Fruit fly (Drosophila melanogaster) whole organism, wandering third instar larva: ENCODE results near the gene Lgr1.

Source experiments
- CG32264 ChIP-seq: fragments of 200-800 bp; sonication (Bioruptor generic); optimal IDR thresholded peaks from 2 replicates; lab custom pipeline; 2016; ENCODE audit warnings: missing biosample characterization, missing genetic modification characterization
- CrebA ChIP-seq: fragments of 200-800 bp; sonication (Bioruptor generic); optimal IDR thresholded peaks from 2 replicates; lab custom pipeline; 2016; ENCODE audit warnings: missing biosample characterization, mild to moderate bottlenecking, missing genetic modification characterization, borderline replicate concordance
- Dfd ChIP-seq: fragments of >200 bp; optimal IDR thresholded peaks from 2 replicates; lab custom pipeline; 2017; ENCODE audit warnings: missing biosample characterization, missing genetic modification characterization
- Dif ChIP-seq: fragments of 200-275, 200-300 bp; sonication (Bioruptor generic); optimal IDR thresholded peaks from 2 replicates; lab custom pipeline; 2018; ENCODE audit warnings: missing biosample characterization, missing genetic modification characterization; ENCODE audit not compliant: partially characterized antibody
- HLH106 ChIP-seq: fragments of 200-800 bp; optimal IDR thresholded peaks from 3 replicates; lab custom pipeline; 2019; ENCODE audit warnings: missing biosample characterization, mild to moderate bottlenecking, missing genetic modification characterization, moderate library complexity
- Hnf4 ChIP-seq: fragments of 200-800 bp; sonication (Bioruptor generic); optimal IDR thresholded peaks from 2 replicates; lab custom pipeline; 2016; ENCODE audit warnings: missing biosample characterization, mild to moderate bottlenecking, missing genetic modification characterization
- Hr78 ChIP-seq: fragments of >200 bp; optimal IDR thresholded peaks from 2 replicates; lab custom pipeline; 2017; ENCODE audit warnings: missing biosample characterization, missing genetic modification characterization
- Hr83 ChIP-seq: fragments of 200-300 bp; sonication (Bioruptor generic); optimal IDR thresholded peaks from 2 replicates; lab custom pipeline; 2016; ENCODE audit warnings: missing biosample characterization, mild to moderate bottlenecking, missing genetic modification characterization, moderate library complexity; ENCODE audit not compliant: poor library complexity, severe bottlenecking
- Jra ChIP-seq: sonication (Bioruptor generic); optimal IDR thresholded peaks from 2 replicates; lab custom pipeline; 2016; ENCODE audit warnings: missing biosample characterization, missing genetic modification characterization
- Mio ChIP-seq: sonication (Bioruptor generic); optimal IDR thresholded peaks from 2 replicates; lab custom pipeline; 2016; ENCODE audit warnings: missing biosample characterization, missing genetic modification characterization
- Myc ChIP-seq: fragments of >200 bp; optimal IDR thresholded peaks from 2 replicates; lab custom pipeline; 2017
- N ChIP-seq: fragments of >200 bp; optimal IDR thresholded peaks from 2 replicates; lab custom pipeline; 2018; ENCODE audit warnings: missing biosample characterization, missing external identifiers, missing genetic modification characterization
- OdsH ChIP-seq: fragments of 200-800 bp; sonication (Bioruptor generic); optimal IDR thresholded peaks from 2 replicates; lab custom pipeline; 2016; ENCODE audit warnings: missing biosample characterization, mild to moderate bottlenecking, missing genetic modification characterization
- Rel ChIP-seq, 2 experiments: fragments of 200-800 bp; sonication (Bioruptor generic) in 1 of 2; optimal IDR thresholded peaks; 2 replicates in 1 of 2; 3 replicates in 1 of 2; lab custom pipeline; 2016 to 2019; ENCODE audit warnings: mild to moderate bottlenecking in 2 of 2, missing biosample characterization in 2 of 2, missing genetic modification characterization in 2 of 2, moderate library complexity in 1 of 2
- Sp1 ChIP-seq: fragments of 200-800 bp; sonication (Bioruptor generic); optimal IDR thresholded peaks from 3 replicates; lab custom pipeline; 2019; ENCODE audit warnings: missing biosample characterization, mild to moderate bottlenecking, missing genetic modification characterization, moderate library complexity
- Vsx2 ChIP-seq: fragments of 200-300, 225-300 bp; sonication (Bioruptor generic); optimal IDR thresholded peaks from 2 replicates; lab custom pipeline; 2018; ENCODE audit warnings: missing biosample characterization, missing genetic modification characterization; ENCODE audit not compliant: partially characterized antibody
- br ChIP-seq: fragments of 200-800 bp; sonication (Bioruptor generic); optimal IDR thresholded peaks from 2 replicates; lab custom pipeline; 2016; ENCODE audit warnings: missing biosample characterization, missing genetic modification characterization
- brk ChIP-seq: fragments of 200-800 bp; sonication (Bioruptor generic); optimal IDR thresholded peaks from 2 replicates; lab custom pipeline; 2016; ENCODE audit warnings: missing biosample characterization, mild to moderate bottlenecking, missing genetic modification characterization
- dl ChIP-seq, 2 experiments: fragments of 175-275, 200-275 bp in 1 of 2; fragments of 200-275 bp in 1 of 2; sonication (Bioruptor generic); optimal IDR thresholded peaks; lab custom pipeline; 2018; ENCODE audit warnings: mild to moderate bottlenecking in 2 of 2, missing biosample characterization in 2 of 2, missing genetic modification characterization in 2 of 2, moderate library complexity in 2 of 2; ENCODE audit not compliant: partially characterized antibody in 2 of 2, insufficient read depth in 1 of 2
- dmrt93B ChIP-seq: fragments of 200-800 bp; sonication (Bioruptor generic); optimal IDR thresholded peaks from 2 replicates; lab custom pipeline; 2018; ENCODE audit warnings: missing biosample characterization, mild to moderate bottlenecking, missing genetic modification characterization
- dsf ChIP-seq: sonication (Bioruptor generic); optimal IDR thresholded peaks from 2 replicates; lab custom pipeline; 2016; ENCODE audit warnings: missing biosample characterization, missing genetic modification characterization, borderline replicate concordance
- ey ChIP-seq: fragments of 200-800 bp; sonication (Bioruptor generic); optimal IDR thresholded peaks from 2 replicates; lab custom pipeline; 2016; ENCODE audit warnings: missing biosample characterization, missing genetic modification characterization
- foxo ChIP-seq, 2 experiments: fragments of 200-800 bp; sonication (Bioruptor generic); optimal IDR thresholded peaks; 2 replicates in 1 of 2; 3 replicates in 1 of 2; lab custom pipeline; 2016 to 2017; ENCODE audit warnings: missing biosample characterization in 2 of 2, missing genetic modification characterization in 2 of 2
- fru ChIP-seq: fragments of 200-800 bp; sonication (Bioruptor generic); optimal IDR thresholded peaks from 3 replicates; lab custom pipeline; 2016; ENCODE audit warnings: missing biosample characterization, mild to moderate bottlenecking, missing genetic modification characterization
- h ChIP-seq: fragments of 200-800 bp; sonication (Bioruptor generic); optimal IDR thresholded peaks from 3 replicates; lab custom pipeline; 2016; ENCODE audit warnings: missing biosample characterization, mild to moderate bottlenecking, missing genetic modification characterization
- jim ChIP-seq: fragments of 175-275, 200-325 bp; sonication (Bioruptor generic); optimal IDR thresholded peaks from 2 replicates; lab custom pipeline; 2016; ENCODE audit warnings: missing biosample characterization, mild to moderate bottlenecking, missing genetic modification characterization
- lola ChIP-seq: fragments of >200 bp; optimal IDR thresholded peaks from 2 replicates; lab custom pipeline; 2017; ENCODE audit warnings: missing biosample characterization, missing genetic modification characterization
- pan ChIP-seq: fragments of >200 bp; optimal IDR thresholded peaks from 2 replicates; lab custom pipeline; 2017
- psq ChIP-seq: fragments of 200-800 bp; sonication (Bioruptor generic); optimal IDR thresholded peaks from 3 replicates; lab custom pipeline; 2017; ENCODE audit warnings: missing biosample characterization, mild to moderate bottlenecking, missing genetic modification characterization, moderate library complexity
- rgr ChIP-seq: fragments of 200-800 bp; sonication (Bioruptor generic); optimal IDR thresholded peaks from 3 replicates; lab custom pipeline; 2016; ENCODE audit warnings: missing biosample characterization, mild to moderate bottlenecking, missing genetic modification characterization
- sage ChIP-seq: fragments of 200-800 bp; sonication (Bioruptor generic); optimal IDR thresholded peaks from 2 replicates; lab custom pipeline; 2016; ENCODE audit warnings: missing biosample characterization, mild to moderate bottlenecking, missing genetic modification characterization
- sv ChIP-seq: fragments of 200-800 bp; sonication (Bioruptor generic); optimal IDR thresholded peaks from 3 replicates; lab custom pipeline; 2016; ENCODE audit warnings: missing biosample characterization, missing genetic modification characterization
- tai ChIP-seq: sonication (Bioruptor generic); optimal IDR thresholded peaks from 2 replicates; lab custom pipeline; 2016; ENCODE audit warnings: missing biosample characterization, missing genetic modification characterization
- usp ChIP-seq: fragments of >200 bp; optimal IDR thresholded peaks from 2 replicates; lab custom pipeline; 2017; ENCODE audit warnings: missing biosample characterization, missing genetic modification characterization
- woc ChIP-seq: sonication (Bioruptor generic); optimal IDR thresholded peaks from 2 replicates; lab custom pipeline; 2016; ENCODE audit warnings: missing biosample characterization, mild to moderate bottlenecking, missing genetic modification characterization

The Lgr1 gene

dm6 chr3R:17680268-17680638 lies 45.3 kb upstream of the Lgr1 start:
- TF ChIP-seq psq (GFP tag; lab: Kevin White, UChicago), result no peak
- peak in 1 of 2 experiments; percentile 8 for TF ChIP-seq dl (GFP tag; optimal IDR thresholded peaks at IDR 0.05; lab: Kevin White, UChicago; ENCODE audit: insufficient read depth in 1 of 2, partially characterized antibody in 2 of 2)
- TF ChIP-seq Rel (GFP tag; optimal IDR thresholded peaks at IDR 0.05; lab: Kevin White, UChicago), result no peak
- TF ChIP-seq Rel (tag; optimal IDR thresholded peaks at IDR 0.05; lab: Kevin White, UChicago), result peak; percentile 45
- TF ChIP-seq lola (GFP tag; lab: Kevin White, UChicago), result no peak
- TF ChIP-seq jim (GFP tag; lab: Kevin White, UChicago), result peak; percentile 80
- TF ChIP-seq h (GFP tag; lab: Kevin White, UChicago), result no peak

- TF ChIP-seq woc (GFP tag; lab: Kevin White, UChicago) (peak; percentile 64), Hnf4 (peak; percentile 3), dsf (GFP tag; lab: Kevin White, UChicago) (no peak), sv (GFP tag; lab: Kevin White, UChicago) (peak; percentile 9), HLH106 (tag; lab: Kevin White, UChicago) (peak; percentile 62), foxo (GFP tag; optimal IDR thresholded peaks at IDR 0.05; lab: Kevin White, UChicago) (peak in 1 of 2 experiments; percentile 58), h (GFP tag; lab: Kevin White, UChicago) (peak; percentile 24), Myc (lab: Kevin White, UChicago) (peak; percentile 93), OdsH (GFP tag; lab: Kevin White, UChicago) (peak; percentile 23), Sp1 (GFP tag; lab: Kevin White, UChicago) (peak; percentile 55), ey (no peak), usp (GFP tag; lab: Kevin White, UChicago) (no peak), fru (GFP tag; lab: Kevin White, UChicago) (peak; percentile 22), rgr (peak; percentile 17), N (GFP tag; lab: Kevin White, UChicago) (no peak)
- TF ChIP-seq, all 38 proteins: peak for 11
These were observed 44.8 kb upstream of the Lgr1 start for dm6 chr3R:17680639-17681302.

dm6 chr3R:17681611-17682243 lies 43.9 kb upstream of the Lgr1 start:
- TF ChIP-seq Hnf4, result no peak
- peak; percentile 43 for TF ChIP-seq Dif (GFP tag; lab: Kevin White, UChicago)
- no peak for TF ChIP-seq psq (GFP tag; lab: Kevin White, UChicago)
- no peak for TF ChIP-seq h (GFP tag; lab: Kevin White, UChicago)
- no peak for TF ChIP-seq br
- no peak for TF ChIP-seq Rel (GFP tag; optimal IDR thresholded peaks at IDR 0.05; lab: Kevin White, UChicago)
- TF ChIP-seq Rel (tag; optimal IDR thresholded peaks at IDR 0.05; lab: Kevin White, UChicago), result peak; percentile 37
- TF ChIP-seq dl (GFP tag; optimal IDR thresholded peaks at IDR 0.05; lab: Kevin White, UChicago; ENCODE audit: insufficient read depth in 1 of 2, partially characterized antibody in 2 of 2), result peak in 1 of 2 experiments; percentile 2
- no peak for TF ChIP-seq rgr

dm6 chr3R:17682244-17682773 lies 43.3 kb upstream of the Lgr1 start, which contains the start of the genes alt and CG7655:
TSS of gene alt (minus strand) at chr3R:17682515.
TSS of gene CG7655 (plus strand) at chr3R:17682669.
- TF ChIP-seq HLH106 (tag; lab: Kevin White, UChicago) (no peak), dsf (GFP tag; lab: Kevin White, UChicago) (no peak), foxo (GFP tag; optimal IDR thresholded peaks at IDR 0.05; lab: Kevin White, UChicago) (peak in 1 of 2 experiments; percentile 2), Dfd (GFP tag; lab: Kevin White, UChicago) (no peak), Rel (GFP tag; optimal IDR thresholded peaks at IDR 0.05; lab: Kevin White, UChicago) (no peak), Rel (tag; optimal IDR thresholded peaks at IDR 0.05; lab: Kevin White, UChicago) (peak; percentile 73), sv (GFP tag; lab: Kevin White, UChicago) (no peak), fru (GFP tag; lab: Kevin White, UChicago) (no peak), psq (GFP tag; lab: Kevin White, UChicago) (peak; percentile 10), ey (no peak), Vsx2 (GFP tag; lab: Kevin White, UChicago) (no peak), Dif (GFP tag; lab: Kevin White, UChicago) (no peak), Jra (GFP tag; lab: Kevin White, UChicago) (no peak), br (no peak), jim (GFP tag; lab: Kevin White, UChicago) (no peak), sage (no peak), usp (GFP tag; lab: Kevin White, UChicago) (no peak), brk (GFP tag; lab: Kevin White, UChicago) (no peak), Hr83 (GFP tag; lab: Kevin White, UChicago) (no peak), rgr (peak; percentile 16), dl (GFP tag; optimal IDR thresholded peaks at IDR 0.05; lab: Kevin White, UChicago; ENCODE audit: insufficient read depth in 1 of 2, partially characterized antibody in 2 of 2) (no peak), Mio (GFP tag; lab: Kevin White, UChicago) (no peak), dmrt93B (GFP tag; lab: Kevin White, UChicago) (no peak), lola (GFP tag; lab: Kevin White, UChicago) (no peak), N (GFP tag; lab: Kevin White, UChicago) (no peak), Sp1 (GFP tag; lab: Kevin White, UChicago) (peak; percentile 55), h (GFP tag; lab: Kevin White, UChicago) (peak; percentile 2), woc (GFP tag; lab: Kevin White, UChicago) (no peak), pan (lab: Kevin White, UChicago) (no peak), CG32264 (no peak), Myc (lab: Kevin White, UChicago) (peak; percentile 79), CrebA (GFP tag; lab: Kevin White, UChicago) (no peak), Hr78 (GFP tag; lab: Kevin White, UChicago) (no peak), Hnf4 (no peak), OdsH (GFP tag; lab: Kevin White, UChicago) (no peak), tai (no peak)
